Fruit fly (Drosophila melanogaster) whole organism, wandering third instar larva: ENCODE data around the gene mor.

Experiments used
- Abd-B ChIP-seq: fragments of >200 bp; optimal IDR thresholded peaks from 2 replicates; lab custom pipeline; 2017; ENCODE audit warnings: missing biosample characterization, missing genetic modification characterization
- CG32264 ChIP-seq: fragments of 200-800 bp; sonication (Bioruptor generic); optimal IDR thresholded peaks from 2 replicates; lab custom pipeline; 2016; ENCODE audit warnings: missing biosample characterization, missing genetic modification characterization
- CG9705 ChIP-seq: fragments of 200-800 bp; sonication (Bioruptor generic); optimal IDR thresholded peaks from 2 replicates; lab custom pipeline; 2018; ENCODE audit warnings: missing biosample characterization, mild to moderate bottlenecking, missing genetic modification characterization
- CrebA ChIP-seq: fragments of 200-800 bp; sonication (Bioruptor generic); optimal IDR thresholded peaks from 2 replicates; lab custom pipeline; 2016; ENCODE audit warnings: missing biosample characterization, mild to moderate bottlenecking, missing genetic modification characterization, borderline replicate concordance
- Dfd ChIP-seq: fragments of >200 bp; optimal IDR thresholded peaks from 2 replicates; lab custom pipeline; 2017; ENCODE audit warnings: missing biosample characterization, missing genetic modification characterization
- Dif ChIP-seq: fragments of 200-275, 200-300 bp; sonication (Bioruptor generic); optimal IDR thresholded peaks from 2 replicates; lab custom pipeline; 2018; ENCODE audit warnings: missing biosample characterization, missing genetic modification characterization; ENCODE audit not compliant: partially characterized antibody
- GATAd ChIP-seq: sonication (Bioruptor generic); optimal IDR thresholded peaks from 2 replicates; lab custom pipeline; 2016; ENCODE audit warnings: missing biosample characterization, missing genetic modification characterization
- HLH106 ChIP-seq: fragments of 200-800 bp; optimal IDR thresholded peaks from 3 replicates; lab custom pipeline; 2019; ENCODE audit warnings: missing biosample characterization, mild to moderate bottlenecking, missing genetic modification characterization, moderate library complexity
- Hr78 ChIP-seq: fragments of >200 bp; optimal IDR thresholded peaks from 2 replicates; lab custom pipeline; 2017; ENCODE audit warnings: missing biosample characterization, missing genetic modification characterization
- Hr83 ChIP-seq: fragments of 200-300 bp; sonication (Bioruptor generic); optimal IDR thresholded peaks from 2 replicates; lab custom pipeline; 2016; ENCODE audit warnings: missing biosample characterization, mild to moderate bottlenecking, missing genetic modification characterization, moderate library complexity; ENCODE audit not compliant: poor library complexity, severe bottlenecking
- Jra ChIP-seq: sonication (Bioruptor generic); optimal IDR thresholded peaks from 2 replicates; lab custom pipeline; 2016; ENCODE audit warnings: missing biosample characterization, missing genetic modification characterization
- Mio ChIP-seq: sonication (Bioruptor generic); optimal IDR thresholded peaks from 2 replicates; lab custom pipeline; 2016; ENCODE audit warnings: missing biosample characterization, missing genetic modification characterization
- Myc ChIP-seq: fragments of >200 bp; optimal IDR thresholded peaks from 2 replicates; lab custom pipeline; 2017
- N ChIP-seq: fragments of >200 bp; optimal IDR thresholded peaks from 2 replicates; lab custom pipeline; 2018; ENCODE audit warnings: missing biosample characterization, missing external identifiers, missing genetic modification characterization
- OdsH ChIP-seq: fragments of 200-800 bp; sonication (Bioruptor generic); optimal IDR thresholded peaks from 2 replicates; lab custom pipeline; 2016; ENCODE audit warnings: missing biosample characterization, mild to moderate bottlenecking, missing genetic modification characterization
- Rel ChIP-seq, 2 experiments: fragments of 200-800 bp; sonication (Bioruptor generic) in 1 of 2; optimal IDR thresholded peaks; 2 replicates in 1 of 2; 3 replicates in 1 of 2; lab custom pipeline; 2016 to 2019; ENCODE audit warnings: mild to moderate bottlenecking in 2 of 2, missing biosample characterization in 2 of 2, missing genetic modification characterization in 2 of 2, moderate library complexity in 1 of 2
- Sp1 ChIP-seq: fragments of 200-800 bp; sonication (Bioruptor generic); optimal IDR thresholded peaks from 3 replicates; lab custom pipeline; 2019; ENCODE audit warnings: missing biosample characterization, mild to moderate bottlenecking, missing genetic modification characterization, moderate library complexity
- Vsx2 ChIP-seq: fragments of 200-300, 225-300 bp; sonication (Bioruptor generic); optimal IDR thresholded peaks from 2 replicates; lab custom pipeline; 2018; ENCODE audit warnings: missing biosample characterization, missing genetic modification characterization; ENCODE audit not compliant: partially characterized antibody
- br ChIP-seq: fragments of 200-800 bp; sonication (Bioruptor generic); optimal IDR thresholded peaks from 2 replicates; lab custom pipeline; 2016; ENCODE audit warnings: missing biosample characterization, missing genetic modification characterization
- brk ChIP-seq: fragments of 200-800 bp; sonication (Bioruptor generic); optimal IDR thresholded peaks from 2 replicates; lab custom pipeline; 2016; ENCODE audit warnings: missing biosample characterization, mild to moderate bottlenecking, missing genetic modification characterization
- dl ChIP-seq, 2 experiments: fragments of 175-275, 200-275 bp in 1 of 2; fragments of 200-275 bp in 1 of 2; sonication (Bioruptor generic); optimal IDR thresholded peaks; lab custom pipeline; 2018; ENCODE audit warnings: mild to moderate bottlenecking in 2 of 2, missing biosample characterization in 2 of 2, missing genetic modification characterization in 2 of 2, moderate library complexity in 2 of 2; ENCODE audit not compliant: partially characterized antibody in 2 of 2, insufficient read depth in 1 of 2
- dsf ChIP-seq: sonication (Bioruptor generic); optimal IDR thresholded peaks from 2 replicates; lab custom pipeline; 2016; ENCODE audit warnings: missing biosample characterization, missing genetic modification characterization, borderline replicate concordance
- ey ChIP-seq: fragments of 200-800 bp; sonication (Bioruptor generic); optimal IDR thresholded peaks from 2 replicates; lab custom pipeline; 2016; ENCODE audit warnings: missing biosample characterization, missing genetic modification characterization
- foxo ChIP-seq, 2 experiments: fragments of 200-800 bp; sonication (Bioruptor generic); optimal IDR thresholded peaks; 2 replicates in 1 of 2; 3 replicates in 1 of 2; lab custom pipeline; 2016 to 2017; ENCODE audit warnings: missing biosample characterization in 2 of 2, missing genetic modification characterization in 2 of 2
- fru ChIP-seq: fragments of 200-800 bp; sonication (Bioruptor generic); optimal IDR thresholded peaks from 3 replicates; lab custom pipeline; 2016; ENCODE audit warnings: missing biosample characterization, mild to moderate bottlenecking, missing genetic modification characterization
- h ChIP-seq: fragments of 200-800 bp; sonication (Bioruptor generic); optimal IDR thresholded peaks from 3 replicates; lab custom pipeline; 2016; ENCODE audit warnings: missing biosample characterization, mild to moderate bottlenecking, missing genetic modification characterization
- jim ChIP-seq: fragments of 175-275, 200-325 bp; sonication (Bioruptor generic); optimal IDR thresholded peaks from 2 replicates; lab custom pipeline; 2016; ENCODE audit warnings: missing biosample characterization, mild to moderate bottlenecking, missing genetic modification characterization
- psq ChIP-seq: fragments of 200-800 bp; sonication (Bioruptor generic); optimal IDR thresholded peaks from 3 replicates; lab custom pipeline; 2017; ENCODE audit warnings: missing biosample characterization, mild to moderate bottlenecking, missing genetic modification characterization, moderate library complexity
- rgr ChIP-seq: fragments of 200-800 bp; sonication (Bioruptor generic); optimal IDR thresholded peaks from 3 replicates; lab custom pipeline; 2016; ENCODE audit warnings: missing biosample characterization, mild to moderate bottlenecking, missing genetic modification characterization
- sage ChIP-seq: fragments of 200-800 bp; sonication (Bioruptor generic); optimal IDR thresholded peaks from 2 replicates; lab custom pipeline; 2016; ENCODE audit warnings: missing biosample characterization, mild to moderate bottlenecking, missing genetic modification characterization
- sv ChIP-seq: fragments of 200-800 bp; sonication (Bioruptor generic); optimal IDR thresholded peaks from 3 replicates; lab custom pipeline; 2016; ENCODE audit warnings: missing biosample characterization, missing genetic modification characterization
- woc ChIP-seq: sonication (Bioruptor generic); optimal IDR thresholded peaks from 2 replicates; lab custom pipeline; 2016; ENCODE audit warnings: missing biosample characterization, mild to moderate bottlenecking, missing genetic modification characterization

mor gene

dm6 chr3R:15998972-15999721 is 26.4 kb upstream of the mor start:
- no peak for TF ChIP-seq CG9705 (GFP tag; lab: Kevin White, UChicago)
- peak; percentile 94 for TF ChIP-seq Dfd (GFP tag; lab: Kevin White, UChicago)
- TF ChIP-seq woc (GFP tag; lab: Kevin White, UChicago), result no peak
- no peak for TF ChIP-seq N (GFP tag; lab: Kevin White, UChicago)
- no peak for TF ChIP-seq Hr83
- no peak for TF ChIP-seq brk (GFP tag; lab: Kevin White, UChicago)
- no peak for TF ChIP-seq CG32264
- TF ChIP-seq fru (GFP tag; lab: Kevin White, UChicago), result no peak
- peak; percentile 82 for TF ChIP-seq Myc
- no peak for TF ChIP-seq h
- TF ChIP-seq HLH106 (tag; lab: Kevin White, UChicago), result no peak
- TF ChIP-seq sage (GFP tag; lab: Kevin White, UChicago), result no peak
- no peak for TF ChIP-seq Dif (GFP tag; lab: Kevin White, UChicago)
- TF ChIP-seq Sp1 (GFP tag; lab: Kevin White, UChicago), result no peak
- no peak for TF ChIP-seq Hr78 (GFP tag; lab: Kevin White, UChicago)
- no peak for TF ChIP-seq psq (GFP tag; lab: Kevin White, UChicago)

- no peak for TF ChIP-seq ey (GFP tag; lab: Kevin White, UChicago)
- no peak for TF ChIP-seq woc (GFP tag; lab: Kevin White, UChicago)
- no peak for TF ChIP-seq Jra (GFP tag; lab: Kevin White, UChicago)
- TF ChIP-seq Dfd (GFP tag; lab: Kevin White, UChicago), result no peak
- TF ChIP-seq br (GFP tag; lab: Kevin White, UChicago), result no peak
- no peak for TF ChIP-seq Hr78 (GFP tag; lab: Kevin White, UChicago)
- TF ChIP-seq Mio (GFP tag; lab: Kevin White, UChicago), result no peak
- no peak for TF ChIP-seq jim
- TF ChIP-seq Dif (GFP tag; lab: Kevin White, UChicago), result no peak
- TF ChIP-seq GATAd (GFP tag; lab: Kevin White, UChicago), result no peak
- TF ChIP-seq Abd-B (GFP tag; lab: Kevin White, UChicago), result no peak
- TF ChIP-seq dsf (GFP tag; lab: Kevin White, UChicago), result no peak
- no peak for TF ChIP-seq foxo (GFP tag; optimal IDR thresholded peaks at IDR 0.05; lab: Kevin White, UChicago)
- no peak for TF ChIP-seq Sp1 (GFP tag; lab: Kevin White, UChicago)
- no peak for TF ChIP-seq CG9705 (GFP tag; lab: Kevin White, UChicago)
- TF ChIP-seq Myc, result no peak
Measured at dm6 chr3R:15994573-15994869, 21.8 kb upstream of the mor start.

- TF ChIP-seq Hr78 (GFP tag; lab: Kevin White, UChicago) (no peak), Vsx2 (GFP tag; lab: Kevin White, UChicago) (no peak), GATAd (GFP tag; lab: Kevin White, UChicago) (no peak), br (GFP tag; lab: Kevin White, UChicago) (no peak), psq (GFP tag; lab: Kevin White, UChicago) (no peak), Hr83 (no peak)
Measured at dm6 chr3R:15993815-15994572, 21.3 kb upstream of the mor start.

dm6 chr3R:15993139-15993804 is 20.6 kb upstream of the mor start:
- TF ChIP-seq foxo (GFP tag; optimal IDR thresholded peaks at IDR 0.05; lab: Kevin White, UChicago) (peak in 1 of 2 experiments; percentile 14), psq (GFP tag; lab: Kevin White, UChicago) (peak; percentile 49), woc (GFP tag; lab: Kevin White, UChicago) (no peak), Dfd (GFP tag; lab: Kevin White, UChicago) (no peak), rgr (no peak), h (peak; percentile 5), Rel (GFP tag; optimal IDR thresholded peaks at IDR 0.05; lab: Kevin White, UChicago) (no peak), Rel (tag; optimal IDR thresholded peaks at IDR 0.05; lab: Kevin White, UChicago) (peak; percentile 55), dl (GFP tag; optimal IDR thresholded peaks at IDR 0.05; lab: Kevin White, UChicago; ENCODE audit: insufficient read depth in 1 of 2, partially characterized antibody in 2 of 2) (peak; percentile 63 to 72), Dif (GFP tag; lab: Kevin White, UChicago) (peak; percentile 88), Hr83 (peak; percentile 78), OdsH (GFP tag; lab: Kevin White, UChicago) (no peak), CrebA (GFP tag; lab: Kevin White, UChicago) (no peak), Hr78 (GFP tag; lab: Kevin White, UChicago) (no peak), sv (no peak)
